Worm (Caenorhabditis elegans) whole organism, young adult: ENCODE data around the gene T01H3.5.

Experiments used
- B0019.2 ChIP-seq: fragments of 200-800 bp; sonication (Bioruptor generic); conservative IDR thresholded peaks from 2 replicates; pipeline ENCODE4 v1.3.6; 2022; ENCODE audit warnings: missing genetic modification reagents, missing genetic modification characterization, missing compliant biosample characterization
- F49E8.2 ChIP-seq: sonication (generic microtip); optimal IDR thresholded peaks from 3 replicates; lab custom pipeline; 2017; ENCODE audit warnings: missing genetic modification characterization, mild to moderate bottlenecking, missing compliant biosample characterization, antibody characterized with exemption, moderate library complexity; ENCODE audit not compliant: insufficient read depth
- T26A5.8 ChIP-seq: sonication (generic microtip); optimal IDR thresholded peaks from 2 replicates; lab custom pipeline; 2016; ENCODE audit warnings: missing genetic modification characterization, missing compliant biosample characterization
- attf-3 ChIP-seq: fragments of 200-800 bp; sonication (Bioruptor generic); conservative IDR thresholded peaks from 2 replicates; pipeline ENCODE4 v1.3.6; 2022; ENCODE audit warnings: missing genetic modification reagents, missing genetic modification characterization, missing compliant biosample characterization
- bed-2 ChIP-seq: fragments of 200-800 bp; sonication (Bioruptor generic); IDR thresholded peaks from 2 replicates; pipeline ENCODE4 v1.3.6; 2022; ENCODE audit warnings: missing genetic modification reagents, missing genetic modification characterization, missing compliant biosample characterization
- dpl-1 ChIP-seq: fragments of 150-350 bp; optimal IDR thresholded peaks from 2 replicates; lab custom pipeline; 2014; ENCODE audit warnings: missing biosample characterization, missing genetic modification reagents, missing genetic modification characterization
- him-1 ChIP-seq: sonication (generic microtip); optimal IDR thresholded peaks from 2 replicates; lab custom pipeline; 2016; ENCODE audit warnings: missing genotype, missing genetic modification reagents, missing genetic modification characterization, missing compliant biosample characterization
- let-607 ChIP-seq, 2 experiments: fragments of 200-800 bp in 1 of 2; sonication (Bioruptor generic) in 1 of 2; sonication (generic microtip) in 1 of 2; optimal IDR thresholded peaks; 2 replicates each; lab custom pipeline; 2016 to 2018; ENCODE audit warnings: mild to moderate bottlenecking in 2 of 2, missing compliant biosample characterization in 2 of 2, missing genetic modification characterization in 2 of 2, moderate library complexity in 2 of 2, missing genotype in 1 of 2
- lir-1 ChIP-seq: fragments of 200-800 bp; sonication (Bioruptor generic); conservative IDR thresholded peaks from 2 replicates; pipeline ENCODE4 v1.3.6; 2022; ENCODE audit warnings: missing genetic modification reagents, missing genetic modification characterization, missing compliant biosample characterization
- nfyb-1 ChIP-seq: fragments of 200-800 bp; sonication (Bioruptor generic); IDR thresholded peaks from 2 replicates; pipeline ENCODE4 v1.3.6; 2022; ENCODE audit warnings: missing genetic modification reagents, missing genetic modification characterization, missing compliant biosample characterization
- nhr-90 ChIP-seq: sonication (generic microtip); optimal IDR thresholded peaks from 2 replicates; lab custom pipeline; 2016; ENCODE audit warnings: missing genotype, mild to moderate bottlenecking, missing genetic modification characterization, missing compliant biosample characterization
- rec-8 ChIP-seq, 2 experiments: sonication (generic microtip); optimal IDR thresholded peaks; 2 replicates each; lab custom pipeline; 2016; ENCODE audit warnings: mild to moderate bottlenecking in 2 of 2, missing genetic modification characterization in 2 of 2, missing genetic modification reagents in 2 of 2, missing genotype in 2 of 2, missing biosample characterization in 1 of 2, missing compliant biosample characterization in 1 of 2, moderate library complexity in 1 of 2
- zim-3 ChIP-seq: sonication (generic microtip); optimal IDR thresholded peaks from 2 replicates; lab custom pipeline; 2017; ENCODE audit warnings: mild to moderate bottlenecking, missing genetic modification characterization, moderate library complexity, missing compliant biosample characterization
- ztf-26 ChIP-seq: sonication (generic microtip); optimal IDR thresholded peaks from 2 replicates; lab custom pipeline; 2017; ENCODE audit warnings: missing genetic modification characterization, missing compliant biosample characterization

ce11 chrII:7863480-7864125 lies 15.8 kb upstream of the T01H3.5 start:
- no peak for TF ChIP-seq bed-2 (GFP tag; lab: Robert Waterston, UW)
- no peak for TF ChIP-seq ztf-26 (tag; lab: Kevin White, UChicago)
- TF ChIP-seq T26A5.8 (tag; lab: Kevin White, UChicago) = no peak
- no peak for TF ChIP-seq nfyb-1
- TF ChIP-seq him-1 (tag; lab: Kevin White, UChicago) = peak; percentile 41
- no peak for TF ChIP-seq F49E8.2
- TF ChIP-seq zim-3 (tag; lab: Kevin White, UChicago) = no peak
- TF ChIP-seq let-607 (tag; optimal IDR thresholded peaks at IDR 0.05; lab: Kevin White, UChicago) = no peak
- TF ChIP-seq B0019.2 = no peak
- TF ChIP-seq attf-3 (GFP tag; lab: Robert Waterston, UW) = no peak
- TF ChIP-seq rec-8 (tag; optimal IDR thresholded peaks at IDR 0.05; lab: Kevin White, UChicago) = no peak
- no peak for TF ChIP-seq lir-1
- TF ChIP-seq dpl-1 (GFP tag; lab: Kevin White, UChicago) = no peak
- TF ChIP-seq nhr-90 = no peak
